Worm (Caenorhabditis elegans) whole organism, young adult: Measurements from ENCODE around the gene T23B7.3.

Experiments
- B0336.3 ChIP-seq: fragments of 200-800 bp; sonication (Bioruptor generic); IDR thresholded peaks from 2 replicates; pipeline ENCODE4 v1.3.6; 2022; ENCODE audit warnings: missing genetic modification characterization, missing compliant biosample characterization
- F10E7.11 ChIP-seq: sonication (generic microtip); optimal IDR thresholded peaks from 2 replicates; lab custom pipeline; 2017; ENCODE audit warnings: mild to moderate bottlenecking, missing genetic modification characterization, moderate library complexity, missing compliant biosample characterization
- F23B12.7 ChIP-seq: sonication (generic microtip); optimal IDR thresholded peaks from 2 replicates; lab custom pipeline; 2017; ENCODE audit warnings: missing genetic modification characterization, mild to moderate bottlenecking, missing compliant biosample characterization, antibody characterized with exemption, moderate library complexity; ENCODE audit not compliant: insufficient read depth
- F57A8.1 ChIP-seq: fragments of 200-800 bp; sonication (Bioruptor generic); optimal IDR thresholded peaks from 2 replicates; lab custom pipeline; 2018; ENCODE audit warnings: mild to moderate bottlenecking, missing genetic modification characterization, moderate library complexity, missing compliant biosample characterization
- F57C9.4 ChIP-seq: sonication (generic microtip); optimal IDR thresholded peaks from 2 replicates; lab custom pipeline; 2017; ENCODE audit warnings: mild to moderate bottlenecking, missing genetic modification characterization, missing compliant biosample characterization
- T26A5.8 ChIP-seq: sonication (generic microtip); optimal IDR thresholded peaks from 2 replicates; lab custom pipeline; 2016; ENCODE audit warnings: missing genetic modification characterization, missing compliant biosample characterization
- Y53G8AR.9 ChIP-seq: fragments of 200-800 bp; sonication (Bioruptor generic); conservative IDR thresholded peaks from 2 replicates; pipeline ENCODE4 v1.3.6; 2022; ENCODE audit warnings: missing genetic modification reagents, missing genetic modification characterization, missing compliant biosample characterization
- Y56A3A.18 ChIP-seq: fragments of 200-800 bp; sonication (Bioruptor generic); IDR thresholded peaks from 2 replicates; pipeline ENCODE4 v1.3.6; 2022; ENCODE audit warnings: missing genetic modification reagents, missing genetic modification characterization, missing compliant biosample characterization
- ama-1 ChIP-seq, 3 experiments: fragments of 150-350 bp in 1 of 3; sonication (generic microtip) in 2 of 3; optimal IDR thresholded peaks; 2 replicates each; lab custom pipeline; 2014 to 2018; ENCODE audit warnings: missing biosample characterization in 2 of 3, missing genetic modification characterization in 2 of 3, missing genetic modification reagents in 2 of 3
- cebp-1 ChIP-seq, 2 experiments: fragments of 200-800 bp in 1 of 2; sonication (Bioruptor generic) in 1 of 2; sonication (generic microtip) in 1 of 2; IDR thresholded peaks in 1 of 2; optimal IDR thresholded peaks in 1 of 2; 2 replicates each; pipeline versions ENCODE4 v1.3.6 to Lab custom; 2017 to 2022; ENCODE audit warnings: missing compliant biosample characterization in 2 of 2, missing genetic modification characterization in 2 of 2, mild to moderate bottlenecking in 1 of 2, missing genetic modification reagents in 1 of 2, moderate library complexity in 1 of 2
- cebp-2 ChIP-seq: fragments of 200-800 bp; sonication (Bioruptor generic); IDR thresholded peaks from 2 replicates; pipeline ENCODE4 v1.3.6; 2022; ENCODE audit warnings: missing genetic modification characterization, missing compliant biosample characterization
- ceh-100 ChIP-seq: fragments of 200-800 bp; sonication (Bioruptor generic); IDR thresholded peaks from 2 replicates; pipeline ENCODE4 v1.3.6; 2022; ENCODE audit warnings: missing genetic modification reagents, missing genetic modification characterization, missing compliant biosample characterization
- ceh-91 ChIP-seq: fragments of 200-800 bp; sonication (Bioruptor generic); IDR thresholded peaks from 2 replicates; pipeline ENCODE4 v1.3.6; 2022; ENCODE audit warnings: missing genetic modification reagents, missing genetic modification characterization, missing compliant biosample characterization
- ets-4 ChIP-seq: fragments of 200-800 bp; sonication (Bioruptor generic); optimal IDR thresholded peaks from 2 replicates; lab custom pipeline; 2018; ENCODE audit warnings: mild to moderate bottlenecking, missing genetic modification characterization, missing compliant biosample characterization
- gei-17 ChIP-seq: fragments of 200-800 bp; sonication (Bioruptor generic); optimal IDR thresholded peaks from 2 replicates; lab custom pipeline; 2018; ENCODE audit warnings: mild to moderate bottlenecking, missing genetic modification characterization, missing compliant biosample characterization
- hlh-12 ChIP-seq: sonication (generic microtip); optimal IDR thresholded peaks from 2 replicates; lab custom pipeline; 2016; ENCODE audit warnings: missing genetic modification characterization, missing compliant biosample characterization
- hrde-1 ChIP-seq: sonication (generic microtip); optimal IDR thresholded peaks from 2 replicates; lab custom pipeline; 2016; ENCODE audit warnings: missing genetic modification characterization, mild to moderate bottlenecking, missing compliant biosample characterization, moderate library complexity, missing genotype, missing genetic modification reagents, borderline replicate concordance
- let-526 ChIP-seq: fragments of 200-800 bp; sonication (Bioruptor generic); IDR thresholded peaks from 2 replicates; pipeline ENCODE4 v1.3.6; 2022; ENCODE audit warnings: missing genetic modification reagents, missing genetic modification characterization, missing compliant biosample characterization
- lin-35 ChIP-seq, 3 experiments: fragments of 150-350 bp in 2 of 3; sonication (generic microtip) in 1 of 3; optimal IDR thresholded peaks; 2 replicates each; lab custom pipeline; 2014 to 2018; ENCODE audit warnings: missing biosample characterization in 3 of 3, missing genetic modification characterization in 3 of 3, missing genetic modification reagents in 3 of 3
- lsl-1 ChIP-seq: fragments of 200-800 bp; sonication (Bioruptor generic); optimal IDR thresholded peaks from 2 replicates; lab custom pipeline; 2018; ENCODE audit warnings: mild to moderate bottlenecking, missing genetic modification characterization, moderate library complexity, missing compliant biosample characterization
- madf-6 ChIP-seq: fragments of 200-800 bp; sonication (Bioruptor generic); IDR thresholded peaks from 2 replicates; pipeline ENCODE4 v1.3.6; 2022; ENCODE audit warnings: missing genetic modification reagents, missing genetic modification characterization, missing compliant biosample characterization
- mes-4 ChIP-seq: sonication (generic microtip); optimal IDR thresholded peaks from 2 replicates; lab custom pipeline; 2016; ENCODE audit warnings: missing genotype, missing genetic modification characterization, missing compliant biosample characterization
- nfya-1 ChIP-seq: sonication (generic microtip); optimal IDR thresholded peaks from 2 replicates; lab custom pipeline; 2017; ENCODE audit warnings: antibody characterized with exemption, missing compliant biosample characterization, missing genetic modification characterization, borderline replicate concordance; ENCODE audit not compliant: insufficient read depth
- nhr-120 ChIP-seq: fragments of 200-800 bp; sonication (Bioruptor generic); IDR thresholded peaks from 2 replicates; pipeline ENCODE4 v1.3.6; 2022; ENCODE audit warnings: missing genetic modification characterization, missing compliant biosample characterization
- nhr-27 ChIP-seq: fragments of 200-800 bp; sonication (Bioruptor generic); optimal IDR thresholded peaks from 2 replicates; lab custom pipeline; 2018; ENCODE audit warnings: mild to moderate bottlenecking, missing genetic modification characterization, moderate library complexity, missing compliant biosample characterization
- pha-4 ChIP-seq: fragments of 150-350 bp; sonication (generic microtip); optimal IDR thresholded peaks from 2 replicates; lab custom pipeline; 2014; ENCODE audit warnings: missing biosample characterization, missing genetic modification reagents, missing genetic modification characterization
- rcor-1 ChIP-seq: fragments of 200-800 bp; sonication (Bioruptor generic); IDR thresholded peaks from 2 replicates; pipeline ENCODE4 v1.3.6; 2022; ENCODE audit warnings: missing genetic modification reagents, missing genetic modification characterization, missing compliant biosample characterization
- snpc-1.3 ChIP-seq: sonication (generic microtip); optimal IDR thresholded peaks from 2 replicates; lab custom pipeline; 2017; ENCODE audit warnings: missing genetic modification characterization, mild to moderate bottlenecking, missing compliant biosample characterization, antibody characterized with exemption, moderate library complexity, missing genotype, missing genetic modification reagents; ENCODE audit not compliant: insufficient read depth
- snpc-3.4 ChIP-seq: sonication (generic microtip); optimal IDR thresholded peaks from 2 replicates; lab custom pipeline; 2017; ENCODE audit warnings: missing genetic modification characterization, mild to moderate bottlenecking, missing compliant biosample characterization, antibody characterized with exemption, moderate library complexity, missing genotype, missing genetic modification reagents
- tbp1 ChIP-seq: fragments of 200-800 bp; sonication (Bioruptor generic); optimal IDR thresholded peaks from 2 replicates; lab custom pipeline; 2018; ENCODE audit warnings: mild to moderate bottlenecking, missing genetic modification characterization, missing compliant biosample characterization
- ztf-22 ChIP-seq: fragments of 200-800 bp; sonication (Bioruptor generic); optimal IDR thresholded peaks from 2 replicates; lab custom pipeline; 2018; ENCODE audit warnings: mild to moderate bottlenecking, missing genetic modification characterization, moderate library complexity, missing compliant biosample characterization
- ztf-26 ChIP-seq: sonication (generic microtip); optimal IDR thresholded peaks from 2 replicates; lab custom pipeline; 2017; ENCODE audit warnings: missing genetic modification characterization, missing compliant biosample characterization
- ztf-3 ChIP-seq: fragments of 200-800 bp; sonication (Bioruptor generic); optimal IDR thresholded peaks from 2 replicates; lab custom pipeline; 2018; ENCODE audit warnings: mild to moderate bottlenecking, missing genetic modification characterization, missing compliant biosample characterization

Gene T23B7.3

DNA sequence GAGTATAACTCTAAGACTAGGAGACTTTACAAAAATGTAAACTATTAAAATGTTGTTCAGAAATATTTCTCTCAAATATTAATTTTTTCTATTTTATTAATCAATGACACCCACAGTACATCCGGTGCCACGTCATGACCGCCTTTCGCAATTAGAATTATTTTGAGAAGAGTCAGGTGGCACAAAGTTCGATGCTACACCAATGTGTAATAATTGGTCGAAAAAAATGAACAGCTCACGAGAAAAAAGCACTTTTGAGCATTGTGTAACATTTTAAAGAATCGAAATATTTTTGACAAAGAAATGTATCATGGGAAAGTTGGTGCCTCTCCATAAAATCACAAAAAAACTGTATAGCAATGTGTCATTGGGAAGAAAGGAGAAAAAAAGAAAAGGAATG lies 43.3 kb upstream of the T23B7.3 start:
- TF ChIP-seq cebp-2 (GFP tag; lab: Robert Waterston, UW) (no peak), F23B12.7 (tag; lab: Kevin White, UChicago) (no peak), ceh-91 (GFP tag; lab: Robert Waterston, UW) (no peak), ztf-3 (GFP tag; lab: Kevin White, UChicago) (no peak), ztf-22 (GFP tag; lab: Kevin White, UChicago) (no peak), snpc-1.3 (tag; lab: Kevin White, UChicago) (no peak), tbp1 (GFP tag; lab: Kevin White, UChicago) (no peak), lin-35 (GFP tag; optimal IDR thresholded peaks at IDR 0.05; lab: Kevin White, UChicago) (no peak)

DNA sequence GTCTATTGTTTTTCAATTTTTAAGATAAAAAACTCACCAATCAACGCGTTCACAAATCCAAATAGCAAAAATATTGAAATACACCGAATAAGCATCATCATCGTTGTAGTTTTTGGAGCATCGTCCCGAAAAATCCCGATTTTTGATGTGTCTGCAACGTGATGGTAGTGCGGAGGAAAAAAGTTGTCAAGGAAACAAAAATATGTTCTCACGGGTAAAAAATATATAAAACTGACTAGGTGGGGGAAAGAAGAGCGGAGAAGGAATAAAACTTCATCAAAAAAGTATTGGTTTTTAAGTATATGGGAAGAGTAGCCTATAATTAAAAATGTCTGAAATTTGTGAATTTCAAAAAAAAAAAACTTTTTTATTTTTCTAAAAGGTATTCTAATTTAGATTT lies 38.0 kb upstream of the T23B7.3 start, which contains the start of gene rig-6:
Gene rig-6 (minus strand): TSS at position 101 of the 400 bp plus-strand sequence.
- TF ChIP-seq snpc-3.4 (tag; lab: Kevin White, UChicago): no peak
- TF ChIP-seq mes-4 (tag; lab: Kevin White, UChicago): no peak
- no peak for TF ChIP-seq Y56A3A.18
- no peak for TF ChIP-seq Y53G8AR.9 (GFP tag; lab: Robert Waterston, UW)

DNA sequence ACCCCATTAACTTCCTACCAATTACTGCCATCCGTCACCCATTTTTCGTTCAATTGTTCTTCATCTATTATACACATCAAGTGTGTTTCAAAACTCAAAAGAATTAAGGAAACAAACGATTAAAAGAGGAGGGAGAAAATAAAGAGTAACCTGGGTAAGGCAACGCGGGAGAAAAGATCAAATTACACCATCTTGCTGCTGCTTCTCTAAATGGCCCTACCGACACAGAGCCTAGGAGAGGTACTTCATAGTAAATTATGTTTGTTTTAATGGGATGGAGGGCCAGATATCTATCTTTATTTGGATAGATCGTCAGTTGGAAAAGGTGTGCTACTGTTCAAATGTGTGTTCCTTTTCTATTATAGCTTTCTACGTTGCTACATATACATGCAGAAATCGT lies 34.6 kb upstream of the T23B7.3 start:
- TF ChIP-seq madf-6 (GFP tag; lab: Robert Waterston, UW) (no peak), nhr-120 (GFP tag; lab: Robert Waterston, UW) (no peak), hrde-1 (tag; lab: Kevin White, UChicago) (no peak), rcor-1 (GFP tag; lab: Robert Waterston, UW) (no peak), hlh-12 (tag; lab: Kevin White, UChicago) (no peak), cebp-1 (GFP tag; IDR thresholded peaks at IDR 0.05; lab: Robert Waterston, UW) (no peak), cebp-1 (tag; optimal IDR thresholded peaks at IDR 0.05; lab: Kevin White, UChicago) (no peak), nfya-1 (no peak), snpc-1.3 (tag; lab: Kevin White, UChicago) (no peak), T26A5.8 (no peak), ama-1 (optimal IDR thresholded peaks at IDR 0.05; lab: Kevin White, UChicago) (no peak), ama-1 (GFP tag; optimal IDR thresholded peaks at IDR 0.05; lab: Kevin White, UChicago) (no peak), F10E7.11 (tag; lab: Kevin White, UChicago) (no peak), pha-4 (tag; lab: Kevin White, UChicago) (no peak), nhr-27 (tag; lab: Kevin White, UChicago) (no peak), B0336.3 (no peak), F57C9.4 (tag; lab: Kevin White, UChicago) (no peak), let-526 (GFP tag; lab: Robert Waterston, UW) (no peak), F57A8.1 (GFP tag; lab: Kevin White, UChicago) (no peak), ceh-100 (GFP tag; lab: Robert Waterston, UW) (no peak), lsl-1 (no peak), ets-4 (no peak)

DNA sequence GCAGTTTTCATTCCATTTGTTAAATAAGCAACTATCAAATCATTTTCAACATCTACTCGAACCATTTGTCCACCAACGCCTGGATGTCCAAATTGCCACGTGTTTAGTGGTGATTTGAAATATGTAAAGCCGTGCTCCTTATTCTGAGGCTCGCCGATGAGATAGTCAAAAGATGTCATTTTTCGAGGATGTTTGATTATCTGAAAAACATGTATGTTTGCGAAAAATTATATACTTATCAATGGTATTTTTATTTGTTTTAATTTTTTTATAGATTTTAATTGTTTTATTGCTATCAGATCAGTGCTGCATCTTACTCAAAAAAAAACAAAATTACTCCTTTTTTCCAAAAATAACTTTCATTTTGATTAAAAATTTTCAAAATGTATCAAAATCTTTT lies 31.2 kb upstream of the T23B7.3 start:
- TF ChIP-seq gei-17 (GFP tag; lab: Kevin White, UChicago) (no peak), ztf-26 (tag; lab: Kevin White, UChicago) (no peak), madf-6 (GFP tag; lab: Robert Waterston, UW) (no peak)
